Worm (Caenorhabditis elegans) whole organism, L2 larva: ENCODE measurements around the gene M04D8.8.
A peak's percentile ranks its signal among the peaks of the same experiment; 100 is the strongest.

Source experiments
- C34F6.9 ChIP-seq: fragments of 150-350 bp; optimal IDR thresholded peaks from 2 replicates; lab custom pipeline; 2014; ENCODE audit warnings: missing biosample characterization, missing genetic modification characterization
- F13H6.1 ChIP-seq: sonication (generic microtip); optimal IDR thresholded peaks from 2 replicates; lab custom pipeline; 2016; ENCODE audit warnings: missing genetic modification characterization, missing compliant biosample characterization
- R02D3.7 ChIP-seq: fragments of 150-350 bp; optimal IDR thresholded peaks from 2 replicates; lab custom pipeline; 2014; ENCODE audit warnings: missing biosample characterization, missing genetic modification characterization
- Y55F3AM.14 ChIP-seq: fragments of 200-800 bp; sonication (Bioruptor generic); optimal IDR thresholded peaks from 2 replicates; lab custom pipeline; 2018; ENCODE audit warnings: mild to moderate bottlenecking, missing genetic modification characterization, missing compliant biosample characterization
- alr-1 ChIP-seq: fragments of 150-350 bp; optimal IDR thresholded peaks from 2 replicates; lab custom pipeline; 2014; ENCODE audit warnings: missing biosample characterization, missing genetic modification characterization
- aly-2 ChIP-seq: fragments of 150-350 bp; optimal IDR thresholded peaks from 2 replicates; lab custom pipeline; 2014; ENCODE audit warnings: missing biosample characterization, missing genetic modification characterization
- ama-1 ChIP-seq: fragments of 150-350 bp; optimal IDR thresholded peaks from 2 replicates; lab custom pipeline; 2018; ENCODE audit warnings: inconsistent platforms
- ceh-16 ChIP-seq: fragments of 150-350 bp; optimal IDR thresholded peaks from 2 replicates; lab custom pipeline; 2014; ENCODE audit warnings: missing biosample characterization, missing genetic modification characterization
- ceh-82 ChIP-seq: fragments of 150-350 bp; optimal IDR thresholded peaks from 2 replicates; lab custom pipeline; 2014; ENCODE audit warnings: missing biosample characterization, missing genetic modification characterization
- crh-2 ChIP-seq: sonication (generic microtip); optimal IDR thresholded peaks from 2 replicates; lab custom pipeline; 2017; ENCODE audit warnings: missing biosample characterization, missing genetic modification characterization
- dmd-4 ChIP-seq: sonication (generic microtip); optimal IDR thresholded peaks from 2 replicates; lab custom pipeline; 2017; ENCODE audit warnings: missing biosample characterization, missing genetic modification characterization
- egl-27 ChIP-seq: sonication (generic microtip); optimal IDR thresholded peaks from 3 replicates; lab custom pipeline; 2017; ENCODE audit warnings: missing biosample characterization, missing genetic modification reagents, missing genetic modification characterization
- elt-1 ChIP-seq: fragments of 150-350 bp; optimal IDR thresholded peaks from 2 replicates; lab custom pipeline; 2014; ENCODE audit warnings: missing biosample characterization, missing genetic modification characterization
- elt-3 ChIP-seq: sonication (generic microtip); optimal IDR thresholded peaks from 2 replicates; lab custom pipeline; 2017; ENCODE audit warnings: missing biosample characterization, missing genetic modification characterization
- gmeb-1 ChIP-seq: fragments of 150-350 bp; optimal IDR thresholded peaks from 2 replicates; lab custom pipeline; 2014; ENCODE audit warnings: missing biosample characterization, missing genetic modification characterization
- lin-11 ChIP-seq: fragments of 150-350 bp; sonication (generic microtip); optimal IDR thresholded peaks from 2 replicates; lab custom pipeline; 2014; ENCODE audit warnings: missing biosample characterization, missing genetic modification characterization, inconsistent platforms, mixed read lengths
- lin-13 ChIP-seq: fragments of 150-350 bp; optimal IDR thresholded peaks from 2 replicates; lab custom pipeline; 2014; ENCODE audit warnings: missing biosample characterization, missing genetic modification reagents, missing genetic modification characterization
- lin-39 ChIP-seq: fragments of 150-350 bp; optimal IDR thresholded peaks from 2 replicates; lab custom pipeline; 2014; ENCODE audit warnings: missing biosample characterization, missing genetic modification reagents, missing genetic modification characterization
- lsy-2 ChIP-seq, 2 experiments: fragments of 150-350 bp in 1 of 2; sonication (generic microtip) in 1 of 2; optimal IDR thresholded peaks; 2 replicates each; lab custom pipeline; 2014 to 2017; ENCODE audit warnings: missing biosample characterization in 2 of 2, missing genetic modification characterization in 2 of 2
- mbf-1 ChIP-seq: sonication (generic microtip); optimal IDR thresholded peaks from 2 replicates; lab custom pipeline; 2017; ENCODE audit warnings: missing biosample characterization, missing genetic modification characterization
- mdl-1 ChIP-seq, 2 experiments: fragments of 150-350 bp in 1 of 2; sonication (generic microtip) in 1 of 2; optimal IDR thresholded peaks; 2 replicates each; lab custom pipeline; 2017; ENCODE audit warnings: missing biosample characterization in 2 of 2, missing genetic modification characterization in 2 of 2
- nhr-12 ChIP-seq: fragments of 150-350 bp; optimal IDR thresholded peaks from 2 replicates; lab custom pipeline; 2014; ENCODE audit warnings: missing biosample characterization, missing genetic modification characterization
- nhr-129 ChIP-seq: fragments of 150-350 bp; optimal IDR thresholded peaks from 2 replicates; lab custom pipeline; 2014; ENCODE audit warnings: missing biosample characterization, missing genetic modification characterization
- nhr-21 ChIP-seq: fragments of 150-350 bp; optimal IDR thresholded peaks from 2 replicates; lab custom pipeline; 2014; ENCODE audit warnings: missing biosample characterization, missing genetic modification characterization
- nhr-23 ChIP-seq: fragments of 150-350 bp; optimal IDR thresholded peaks from 2 replicates; lab custom pipeline; 2014; ENCODE audit warnings: missing biosample characterization, missing genetic modification reagents, missing genetic modification characterization
- nhr-237 ChIP-seq: fragments of 150-350 bp; optimal IDR thresholded peaks from 2 replicates; lab custom pipeline; 2014; ENCODE audit warnings: missing biosample characterization, missing genetic modification characterization
- nhr-25 ChIP-seq: fragments of 150-350 bp; sonication (generic microtip); optimal IDR thresholded peaks from 3 replicates; lab custom pipeline; 2014; ENCODE audit warnings: missing biosample characterization, missing genetic modification characterization
- nhr-77 ChIP-seq: fragments of 150-350 bp; optimal IDR thresholded peaks from 2 replicates; lab custom pipeline; 2014; ENCODE audit warnings: missing biosample characterization, missing genetic modification characterization
- sem-4 ChIP-seq: fragments of 150-350 bp; optimal IDR thresholded peaks from 2 replicates; lab custom pipeline; 2014; ENCODE audit warnings: missing biosample characterization, missing genetic modification reagents, missing genetic modification characterization
- skn-1 ChIP-seq: sonication (generic microtip); optimal IDR thresholded peaks from 2 replicates; lab custom pipeline; 2017; ENCODE audit warnings: missing biosample characterization, missing genetic modification characterization
- sma-3 ChIP-seq: sonication (generic microtip); optimal IDR thresholded peaks from 2 replicates; lab custom pipeline; 2016; ENCODE audit warnings: missing genetic modification reagents, missing genetic modification characterization, missing compliant biosample characterization
- snpc-4 ChIP-seq: fragments of 150-350 bp; optimal IDR thresholded peaks from 2 replicates; lab custom pipeline; 2014; ENCODE audit warnings: missing biosample characterization, missing genetic modification characterization
- unc-39 ChIP-seq: fragments of 150-350 bp; optimal IDR thresholded peaks from 2 replicates; lab custom pipeline; 2014; ENCODE audit warnings: missing biosample characterization, missing genetic modification characterization
- unc-55 ChIP-seq: fragments of 150-350 bp; sonication (generic microtip); optimal IDR thresholded peaks from 3 replicates; lab custom pipeline; 2014; ENCODE audit warnings: missing biosample characterization, missing genetic modification reagents, missing genetic modification characterization
- zag-1 ChIP-seq: fragments of 150-350 bp; optimal IDR thresholded peaks from 2 replicates; lab custom pipeline; 2014; ENCODE audit warnings: missing biosample characterization, missing genetic modification characterization
- ztf-11 ChIP-seq: sonication (generic microtip); optimal IDR thresholded peaks from 2 replicates; lab custom pipeline; 2017; ENCODE audit warnings: missing biosample characterization, missing genetic modification characterization
- ztf-4 ChIP-seq: fragments of 150-350 bp; optimal IDR thresholded peaks from 2 replicates; lab custom pipeline; 2014; ENCODE audit warnings: missing biosample characterization, missing genetic modification characterization

The M04D8.8 gene

DNA sequence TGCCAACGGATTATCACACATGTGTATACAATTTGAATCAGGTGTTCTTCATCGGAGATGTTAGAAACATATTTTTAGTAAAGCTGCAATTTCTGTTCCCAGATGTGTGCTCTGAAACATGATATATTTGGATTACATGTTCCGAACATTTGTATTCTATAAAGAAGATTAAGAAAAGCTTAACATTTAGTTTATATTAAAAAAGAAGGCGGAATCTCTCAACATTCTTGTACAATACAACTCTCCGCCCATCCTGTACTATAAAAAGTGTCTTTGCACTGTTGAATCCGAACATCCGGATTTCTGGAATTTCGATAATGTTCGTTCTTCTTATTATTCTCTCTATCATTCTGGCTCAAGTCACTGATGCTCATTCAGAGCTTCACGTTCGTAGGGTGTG, 6.0 kb upstream of the M04D8.8 start, which contains the start of gene ins-23:
TSS of gene ins-23 (plus strand) at position 301 of the 400 bp plus-strand sequence.
- TF ChIP-seq nhr-21 (tag; lab: Kevin White, UChicago) = no peak
- TF ChIP-seq Y55F3AM.14 (GFP tag; lab: Kevin White, UChicago) = no peak
- no peak for TF ChIP-seq crh-2
- TF ChIP-seq nhr-77 (tag; lab: Kevin White, UChicago) = no peak
- TF ChIP-seq dmd-4 (tag; lab: Kevin White, UChicago) = no peak
- TF ChIP-seq ceh-16 (tag; lab: Kevin White, UChicago) = no peak
- no peak for TF ChIP-seq mbf-1 (tag; lab: Kevin White, UChicago)
- no peak for TF ChIP-seq sma-3
- no peak for TF ChIP-seq ceh-82 (tag; lab: Kevin White, UChicago)
- TF ChIP-seq snpc-4 (tag; lab: Kevin White, UChicago) = no peak
- no peak for TF ChIP-seq nhr-237 (tag; lab: Kevin White, UChicago)
- TF ChIP-seq zag-1 (tag; lab: Kevin White, UChicago) = no peak
- TF ChIP-seq nhr-129 (tag; lab: Kevin White, UChicago) = no peak
- no peak for TF ChIP-seq egl-27 (tag; lab: Kevin White, UChicago)
- TF ChIP-seq ama-1 (lab: Kevin White, UChicago) = no peak
- TF ChIP-seq aly-2 (tag; lab: Kevin White, UChicago) = no peak
- no peak for TF ChIP-seq elt-3

ce11 chrIII:10030549-10030948, 3.4 kb upstream of the M04D8.8 start, which contains the start of gene M04D8.4:
Gene M04D8.4 (minus strand): TSS chrIII:10030649.
- TF ChIP-seq skn-1 = no peak
- TF ChIP-seq lin-39 = no peak
- TF ChIP-seq unc-55 (GFP tag; lab: Kevin White, UChicago) = no peak
- TF ChIP-seq ceh-82 (tag; lab: Kevin White, UChicago) = no peak
- TF ChIP-seq crh-2 = no peak
- no peak for TF ChIP-seq sem-4
- no peak for TF ChIP-seq C34F6.9
- no peak for TF ChIP-seq nhr-77 (tag; lab: Kevin White, UChicago)
- no peak for TF ChIP-seq ztf-11
- no peak for TF ChIP-seq R02D3.7
- no peak for TF ChIP-seq dmd-4 (tag; lab: Kevin White, UChicago)
- TF ChIP-seq, all 48 proteins: peak for 0

- TF ChIP-seq mdl-1 (tag; optimal IDR thresholded peaks at IDR 0.05; lab: Kevin White, UChicago) = no peak
- no peak for TF ChIP-seq nhr-12 (tag; lab: Kevin White, UChicago)
- no peak for TF ChIP-seq lsy-2 (tag; optimal IDR thresholded peaks at IDR 0.05; lab: Kevin White, UChicago)
- no peak for TF ChIP-seq lin-13 (GFP tag; lab: Kevin White, UChicago)
- no peak for TF ChIP-seq nhr-129 (tag; lab: Kevin White, UChicago)
- TF ChIP-seq nhr-23 (tag; lab: Kevin White, UChicago) = no peak
- TF ChIP-seq zag-1 (tag; lab: Kevin White, UChicago) = no peak
- no peak for TF ChIP-seq unc-55 (GFP tag; lab: Kevin White, UChicago)
- no peak for TF ChIP-seq lin-11 (tag; lab: Kevin White, UChicago)
- no peak for TF ChIP-seq unc-39 (tag; lab: Kevin White, UChicago)
- no peak for TF ChIP-seq gmeb-1 (tag; lab: Kevin White, UChicago)
- no peak for TF ChIP-seq nhr-77 (tag; lab: Kevin White, UChicago)
- TF ChIP-seq nhr-25 (tag; lab: Kevin White, UChicago) = no peak
- TF ChIP-seq nhr-237 (tag; lab: Kevin White, UChicago) = no peak
- no peak for TF ChIP-seq mbf-1 (tag; lab: Kevin White, UChicago)
- no peak for TF ChIP-seq snpc-4 (tag; lab: Kevin White, UChicago)
- no peak for TF ChIP-seq F13H6.1 (tag; lab: Kevin White, UChicago)
- TF ChIP-seq alr-1 (tag; lab: Kevin White, UChicago) = no peak
- no peak for TF ChIP-seq ztf-11
- no peak for TF ChIP-seq C34F6.9
Measured at ce11 chrIII:10033213-10033612, 768 bp upstream of the M04D8.8 start, which contains the start of gene M04D8.5. Gene M04D8.5 (minus strand): TSS chrIII:10033313.

DNA sequence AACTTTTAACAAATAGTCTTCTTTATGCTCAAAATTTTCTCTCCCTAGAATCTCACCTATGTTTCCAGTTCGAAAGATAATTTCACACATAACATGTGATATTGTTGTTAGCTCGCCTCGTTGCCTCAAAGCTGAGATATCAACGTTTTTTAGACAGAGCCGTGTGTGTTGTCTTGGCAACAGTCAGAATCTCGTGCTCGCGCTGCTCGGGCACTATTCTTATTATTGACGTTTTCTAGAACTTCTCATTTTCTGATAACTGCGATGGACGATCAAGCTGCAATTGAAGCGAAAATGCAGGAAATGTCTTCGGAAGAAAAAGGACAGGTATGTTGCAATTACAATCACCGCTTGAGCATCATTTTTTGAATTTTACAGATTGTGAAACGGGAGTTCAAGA, 1.8 kb downstream of the M04D8.8 start, which contains the start of gene xbx-3:
TSS of gene xbx-3 (plus strand) at position 163 of the 400 bp plus-strand sequence.
- TF ChIP-seq nhr-21 (tag; lab: Kevin White, UChicago) (peak; percentile 24), ceh-16 (tag; lab: Kevin White, UChicago) (no peak)

ce11 chrIII:10037150-10037549, 3.2 kb downstream of the M04D8.8 start, which contains the start of gene M04D8.7:
Gene M04D8.7 (plus strand): TSS chrIII:10037450.
- TF ChIP-seq elt-3 (no peak), mbf-1 (tag; lab: Kevin White, UChicago) (no peak), gmeb-1 (tag; lab: Kevin White, UChicago) (no peak), alr-1 (tag; lab: Kevin White, UChicago) (no peak), unc-55 (GFP tag; lab: Kevin White, UChicago) (no peak), nhr-77 (tag; lab: Kevin White, UChicago) (no peak), ztf-4 (tag; lab: Kevin White, UChicago) (no peak), elt-1 (no peak)
